Worm (Caenorhabditis elegans): ENCODE results near the gene Y110A2AL.5.

The Y110A2AL.5 gene

ce11 chrII:2901158-2901557 is 36.8 kb downstream of the Y110A2AL.5 start:
- TF ChIP-seq dao-5 (tag; optimal IDR thresholded peaks at IDR 0.05) (no peak), him-1 (tag; optimal IDR thresholded peaks at IDR 0.05) (no peak), W03F9.2 (tag; optimal IDR thresholded peaks at IDR 0.05) (no peak)

- no peak for TF ChIP-seq dao-5 (tag; optimal IDR thresholded peaks at IDR 0.05)
- no peak for TF ChIP-seq him-1 (tag; optimal IDR thresholded peaks at IDR 0.05)
- no peak for TF ChIP-seq W03F9.2 (tag; optimal IDR thresholded peaks at IDR 0.05)
Observed at ce11 chrII:2903748-2904147, 39.4 kb downstream of the Y110A2AL.5 start.

- no peak for TF ChIP-seq dao-5 (tag; optimal IDR thresholded peaks at IDR 0.05)
- no peak for TF ChIP-seq W03F9.2 (tag; optimal IDR thresholded peaks at IDR 0.05)
- TF ChIP-seq him-1 (tag; optimal IDR thresholded peaks at IDR 0.05) = no peak
Observed at ce11 chrII:2913505-2913904, 49.2 kb downstream of the Y110A2AL.5 start, which contains the start of gene ubc-15. Gene ubc-15 (minus strand): TSS chrII:2913605.
